Worm (Caenorhabditis elegans) whole organism, L1 larva: ENCODE data around the gene sao-1.

Source experiments
- C04F5.9 ChIP-seq: sonication (generic microtip); optimal IDR thresholded peaks from 2 replicates; lab custom pipeline; 2016; ENCODE audit warnings: missing genetic modification characterization, missing compliant biosample characterization
- C16A3.4 ChIP-seq: fragments of 150-350 bp; optimal IDR thresholded peaks from 2 replicates; lab custom pipeline; 2014; ENCODE audit warnings: missing biosample characterization, missing genetic modification characterization
- C34B4.2 ChIP-seq: sonication (generic microtip); optimal IDR thresholded peaks from 2 replicates; lab custom pipeline; 2017; ENCODE audit warnings: mild to moderate bottlenecking, missing genetic modification characterization, missing compliant biosample characterization
- F16B12.6 ChIP-seq: fragments of 150-350 bp; optimal IDR thresholded peaks from 2 replicates; lab custom pipeline; 2014; ENCODE audit warnings: missing biosample characterization, missing genetic modification characterization
- Y116A8C.19 ChIP-seq: sonication (generic microtip); optimal IDR thresholded peaks from 2 replicates; lab custom pipeline; 2016; ENCODE audit warnings: missing compliant biosample characterization, missing genetic modification characterization, borderline replicate concordance
- aha-1 ChIP-seq: fragments of 150-350 bp; optimal IDR thresholded peaks from 2 replicates; lab custom pipeline; 2014; ENCODE audit warnings: missing biosample characterization, missing genetic modification characterization
- alr-1 ChIP-seq: fragments of 200-800 bp; sonication (Bioruptor generic); optimal IDR thresholded peaks from 2 replicates; lab custom pipeline; 2018; ENCODE audit warnings: borderline replicate concordance, mild to moderate bottlenecking, missing genetic modification characterization, missing compliant biosample characterization
- ama-1 ChIP-seq: fragments of 150-350 bp; optimal IDR thresholded peaks from 2 replicates; lab custom pipeline; 2014
- blmp-1 ChIP-seq: fragments of 150-350 bp; optimal IDR thresholded peaks from 2 replicates; lab custom pipeline; 2014; ENCODE audit warnings: missing biosample characterization, missing genetic modification characterization
- ceh-8 ChIP-seq: fragments of 200-800 bp; sonication (Bioruptor generic); optimal IDR thresholded peaks from 2 replicates; lab custom pipeline; 2018; ENCODE audit warnings: mild to moderate bottlenecking, missing genetic modification characterization, moderate library complexity, missing compliant biosample characterization
- ceh-82 ChIP-seq, 3 experiments: fragments of 150-350 bp in 1 of 3; sonication (generic microtip) in 2 of 3; optimal IDR thresholded peaks; 2 replicates each; lab custom pipeline; 2014 to 2017; ENCODE audit warnings: missing biosample characterization in 3 of 3, missing genetic modification characterization in 3 of 3
- ceh-88 ChIP-seq: fragments of 200-800 bp; sonication (Bioruptor generic); IDR thresholded peaks from 2 replicates; pipeline ENCODE4 v1.3.6; 2022; ENCODE audit warnings: missing genetic modification characterization, missing compliant biosample characterization
- ceh-90 ChIP-seq: sonication (generic microtip); optimal IDR thresholded peaks from 2 replicates; lab custom pipeline; 2016; ENCODE audit warnings: missing genetic modification characterization, missing compliant biosample characterization
- ces-1 ChIP-seq: fragments of 150-350 bp; optimal IDR thresholded peaks from 2 replicates; lab custom pipeline; 2014; ENCODE audit warnings: missing biosample characterization, missing genetic modification reagents, missing genetic modification characterization
- dpl-1 ChIP-seq, 3 experiments: fragments of 150-350 bp in 2 of 3; sonication (generic microtip) in 1 of 3; optimal IDR thresholded peaks; 2 replicates each; lab custom pipeline; 2014 to 2017; ENCODE audit warnings: missing biosample characterization in 3 of 3, missing genetic modification characterization in 3 of 3, missing genetic modification reagents in 3 of 3
- dsc-1 ChIP-seq: sonication (generic microtip); optimal IDR thresholded peaks from 2 replicates; lab custom pipeline; 2016; ENCODE audit warnings: mild to moderate bottlenecking, missing genetic modification characterization, missing compliant biosample characterization
- efl-1 ChIP-seq, 4 experiments: fragments of 150-350 bp; optimal IDR thresholded peaks in 3 of 4; peaks in 1 of 4; 1 replicate in 1 of 4; 2 replicates in 3 of 4; lab custom pipeline; 2014; ENCODE audit warnings: missing biosample characterization in 2 of 4, missing genetic modification characterization in 2 of 4, missing genetic modification reagents in 2 of 4
- efl-3 ChIP-seq: fragments of 200-800 bp; sonication (Bioruptor generic); optimal IDR thresholded peaks from 2 replicates; lab custom pipeline; 2018; ENCODE audit warnings: mild to moderate bottlenecking, missing genetic modification characterization, missing compliant biosample characterization
- egl-13 ChIP-seq: sonication (generic microtip); optimal IDR thresholded peaks from 2 replicates; lab custom pipeline; 2016; ENCODE audit warnings: missing genotype, missing genetic modification reagents, missing genetic modification characterization, missing compliant biosample characterization
- elt-3 ChIP-seq, 6 experiments: fragments of 150-350 bp in 1 of 6; sonication (generic microtip); optimal IDR thresholded peaks; 2 replicates each; lab custom pipeline; 2017 to 2018; ENCODE audit warnings: missing biosample characterization in 6 of 6, missing genetic modification characterization in 6 of 6, inconsistent platforms in 1 of 6
- ets-5 ChIP-seq: fragments of 200-800 bp; sonication (Bioruptor generic); IDR thresholded peaks from 2 replicates; pipeline ENCODE4 v1.3.6; 2022; ENCODE audit warnings: missing genetic modification characterization, missing compliant biosample characterization
- fkh-10 ChIP-seq: sonication (generic microtip); optimal IDR thresholded peaks from 2 replicates; lab custom pipeline; 2017; ENCODE audit warnings: missing biosample characterization, missing genetic modification reagents, missing genetic modification characterization
- fos-1 ChIP-seq: fragments of 150-350 bp; optimal IDR thresholded peaks from 2 replicates; lab custom pipeline; 2014; ENCODE audit warnings: missing biosample characterization, missing genetic modification characterization
- grh-1 ChIP-seq: fragments of 200-800 bp; sonication (Bioruptor generic); IDR thresholded peaks from 2 replicates; pipeline ENCODE4 v1.3.6; 2022; ENCODE audit warnings: missing genetic modification reagents, missing genetic modification characterization, missing compliant biosample characterization
- hlh-4 ChIP-seq: sonication (generic microtip); optimal IDR thresholded peaks from 2 replicates; lab custom pipeline; 2016; ENCODE audit warnings: mild to moderate bottlenecking, missing genetic modification characterization, missing compliant biosample characterization
- hpl-2 ChIP-seq: fragments of 150-350 bp; optimal IDR thresholded peaks from 2 replicates; lab custom pipeline; 2014; ENCODE audit warnings: missing biosample characterization, missing genetic modification reagents, missing genetic modification characterization
- jun-1 ChIP-seq: fragments of 150-350 bp; optimal IDR thresholded peaks from 2 replicates; lab custom pipeline; 2014; ENCODE audit warnings: missing biosample characterization, missing genetic modification reagents, missing genetic modification characterization
- lin-14 ChIP-seq: fragments of 200-800 bp; sonication (Bioruptor generic); optimal IDR thresholded peaks from 2 replicates; lab custom pipeline; 2018; ENCODE audit warnings: mild to moderate bottlenecking, missing genetic modification characterization, moderate library complexity, missing compliant biosample characterization
- lin-35 ChIP-seq, 2 experiments: fragments of 150-350 bp; optimal IDR thresholded peaks; 2 replicates each; lab custom pipeline; 2014; ENCODE audit warnings: missing biosample characterization in 2 of 2, missing genetic modification characterization in 2 of 2, missing genetic modification reagents in 2 of 2
- lir-3 ChIP-seq: sonication (generic microtip); optimal IDR thresholded peaks from 2 replicates; lab custom pipeline; 2016; ENCODE audit warnings: mild to moderate bottlenecking, missing genetic modification characterization, moderate library complexity, missing compliant biosample characterization; ENCODE audit not compliant: poor library complexity
- lsy-2 ChIP-seq, 2 experiments: fragments of 150-350 bp; optimal IDR thresholded peaks; 2 replicates each; lab custom pipeline; 2014; ENCODE audit warnings: missing biosample characterization in 2 of 2, missing genetic modification characterization in 2 of 2
- mab-9 ChIP-seq: fragments of 200-800 bp; sonication (Bioruptor generic); IDR thresholded peaks from 2 replicates; pipeline ENCODE4 v1.3.6; 2022; ENCODE audit warnings: missing genetic modification reagents, missing genetic modification characterization, missing compliant biosample characterization
- mdl-1 ChIP-seq, 2 experiments: fragments of 150-350 bp; optimal IDR thresholded peaks; 2 replicates each; lab custom pipeline; 2014 to 2017; ENCODE audit warnings: missing biosample characterization in 2 of 2, missing genetic modification characterization in 2 of 2, inconsistent platforms in 1 of 2
- mep-1 ChIP-seq: fragments of 150-350 bp; optimal IDR thresholded peaks from 2 replicates; lab custom pipeline; 2014; ENCODE audit warnings: missing biosample characterization, missing genetic modification characterization
- nhr-11 ChIP-seq: fragments of 150-350 bp; optimal IDR thresholded peaks from 2 replicates; lab custom pipeline; 2014; ENCODE audit warnings: missing biosample characterization, missing genetic modification characterization
- nhr-12 ChIP-seq: sonication (generic microtip); optimal IDR thresholded peaks from 2 replicates; lab custom pipeline; 2017; ENCODE audit warnings: missing biosample characterization, missing genetic modification characterization
- nhr-237 ChIP-seq: fragments of 150-350 bp; optimal IDR thresholded peaks from 2 replicates; lab custom pipeline; 2014; ENCODE audit warnings: missing biosample characterization, missing genetic modification characterization
- nhr-47 ChIP-seq: sonication (generic microtip); optimal IDR thresholded peaks from 2 replicates; lab custom pipeline; 2016; ENCODE audit warnings: mild to moderate bottlenecking, missing genetic modification characterization, moderate library complexity, missing compliant biosample characterization
- nhr-71 ChIP-seq: sonication (generic microtip); optimal IDR thresholded peaks from 2 replicates; lab custom pipeline; 2016; ENCODE audit warnings: mild to moderate bottlenecking, missing genetic modification characterization, moderate library complexity, missing compliant biosample characterization
- nhr-77 ChIP-seq: fragments of 150-350 bp; optimal IDR thresholded peaks from 2 replicates; lab custom pipeline; 2014; ENCODE audit warnings: missing biosample characterization, missing genetic modification characterization
- nhr-85 ChIP-seq: sonication (generic microtip); peaks from one replicate; lab custom pipeline; 2016; ENCODE audit warnings: missing genetic modification characterization, inconsistent platforms, missing compliant biosample characterization
- pax-3 ChIP-seq: fragments of 200-800 bp; sonication (Bioruptor generic); optimal IDR thresholded peaks from 2 replicates; lab custom pipeline; 2018; ENCODE audit warnings: mild to moderate bottlenecking, missing genetic modification characterization, moderate library complexity, missing compliant biosample characterization
- rnt-1 ChIP-seq: sonication (generic microtip); optimal IDR thresholded peaks from 2 replicates; lab custom pipeline; 2016; ENCODE audit warnings: mild to moderate bottlenecking, missing genetic modification characterization, moderate library complexity, missing compliant biosample characterization
- sptf-1 ChIP-seq: fragments of 150-350 bp; optimal IDR thresholded peaks from 2 replicates; lab custom pipeline; 2014; ENCODE audit warnings: missing biosample characterization, missing genetic modification characterization
- sup-37 ChIP-seq: fragments of 200-800 bp; sonication (Bioruptor generic); optimal IDR thresholded peaks from 2 replicates; lab custom pipeline; 2018; ENCODE audit warnings: mild to moderate bottlenecking, missing genetic modification characterization, missing compliant biosample characterization
- swsn-7 ChIP-seq: sonication (generic microtip); optimal IDR thresholded peaks from 2 replicates; lab custom pipeline; 2016; ENCODE audit warnings: missing genetic modification characterization, missing compliant biosample characterization
- unc-130 ChIP-seq: fragments of 150-350 bp; optimal IDR thresholded peaks from 2 replicates; lab custom pipeline; 2017; ENCODE audit warnings: missing biosample characterization, missing genetic modification characterization, inconsistent platforms
- unc-30 ChIP-seq: sonication (generic microtip); optimal IDR thresholded peaks from 2 replicates; lab custom pipeline; 2017; ENCODE audit warnings: missing biosample characterization, missing genetic modification characterization
- unc-62 ChIP-seq: fragments of 150-350 bp; optimal IDR thresholded peaks from 2 replicates; lab custom pipeline; 2014; ENCODE audit warnings: missing biosample characterization, missing genetic modification reagents, missing genetic modification characterization
- unc-86 ChIP-seq: sonication (generic microtip); optimal IDR thresholded peaks from 2 replicates; lab custom pipeline; 2016; ENCODE audit warnings: missing genetic modification characterization, missing compliant biosample characterization
- unc-98 ChIP-seq: fragments of 200-800 bp; sonication (Bioruptor generic); IDR thresholded peaks from 2 replicates; pipeline ENCODE4 v1.3.6; 2022; ENCODE audit warnings: missing genetic modification characterization, missing compliant biosample characterization
- zag-1 ChIP-seq: fragments of 150-350 bp; optimal IDR thresholded peaks from 2 replicates; lab custom pipeline; 2014; ENCODE audit warnings: missing biosample characterization, missing genetic modification characterization

Gene sao-1

DNA sequence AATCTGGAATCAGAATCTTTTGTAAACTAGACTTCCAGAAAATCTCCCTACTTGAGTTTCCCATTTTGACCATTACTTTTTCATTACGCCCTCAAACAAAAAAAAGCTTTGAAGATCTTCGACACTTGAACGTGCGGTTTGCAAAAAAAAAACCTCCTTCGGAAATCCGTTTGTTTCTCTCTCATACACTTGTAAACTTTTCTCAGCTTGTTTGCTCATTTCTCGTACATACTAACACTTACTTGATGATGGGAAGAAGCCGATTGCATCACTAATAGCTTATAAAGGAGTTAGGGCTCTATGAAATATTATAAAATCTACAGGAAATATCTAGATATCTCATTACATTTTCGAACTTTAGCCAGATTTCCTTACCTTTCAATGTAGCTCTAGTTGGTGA lies 38.2 kb downstream of the sao-1 start:
- no peak for TF ChIP-seq aha-1
- TF ChIP-seq ceh-82 (tag; optimal IDR thresholded peaks at IDR 0.05; lab: Kevin White, UChicago), result peak in 1 of 3 experiments; percentile 1
- TF ChIP-seq efl-1 (optimal IDR thresholded peaks at IDR 0.05; lab: Kevin White, UChicago), result no peak
- TF ChIP-seq efl-1 (GFP tag; optimal IDR thresholded peaks at IDR 0.05 in 1 of 2; lab: Kevin White, UChicago), result peak in 1 of 2 experiments; percentile 56
- no peak for TF ChIP-seq C34B4.2 (tag; lab: Kevin White, UChicago)
- no peak for TF ChIP-seq Y116A8C.19 (tag; lab: Kevin White, UChicago)
- peak; percentile 22 for TF ChIP-seq lin-14 (GFP tag; lab: Kevin White, UChicago)
- TF ChIP-seq fkh-10 (GFP tag; lab: Kevin White, UChicago), result peak; percentile 18

DNA sequence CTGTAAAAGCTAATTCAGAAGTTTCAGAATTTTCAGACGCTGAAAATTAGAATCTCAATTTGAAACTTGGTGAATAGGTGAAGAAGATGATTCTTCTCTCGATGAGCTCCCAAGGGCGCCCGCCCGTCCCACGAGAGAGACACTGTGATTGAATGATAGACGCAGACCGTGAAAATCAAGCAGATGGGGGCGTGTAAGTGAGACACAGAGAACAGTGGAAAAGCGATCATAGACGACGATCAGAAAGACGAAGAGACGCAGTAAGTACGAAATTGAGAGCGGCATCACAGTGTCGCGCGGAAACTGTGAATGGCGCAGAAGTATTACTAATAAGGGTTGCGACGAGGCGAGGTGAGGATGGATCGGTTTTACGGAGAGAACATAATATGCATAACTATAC lies 38.7 kb downstream of the sao-1 start:
- TF ChIP-seq hlh-4, result no peak
- TF ChIP-seq mdl-1 (tag; optimal IDR thresholded peaks at IDR 0.05; lab: Kevin White, UChicago), result peak in 1 of 2 experiments; percentile 0
- no peak for TF ChIP-seq sptf-1 (tag; lab: Kevin White, UChicago)
- TF ChIP-seq ceh-8 (GFP tag; lab: Kevin White, UChicago), result no peak
- TF ChIP-seq unc-62, result no peak
- TF ChIP-seq lin-35 (GFP tag; optimal IDR thresholded peaks at IDR 0.05; lab: Kevin White, UChicago), result peak in 1 of 2 experiments; percentile 42
- no peak for TF ChIP-seq dpl-1 (GFP tag; optimal IDR thresholded peaks at IDR 0.05; lab: Kevin White, UChicago)
- no peak for TF ChIP-seq unc-98 (GFP tag; lab: Robert Waterston, UW)
- peak; percentile 74 for TF ChIP-seq blmp-1 (tag; lab: Kevin White, UChicago)
- TF ChIP-seq nhr-47 (tag; lab: Kevin White, UChicago), result peak; percentile 7
- TF ChIP-seq fos-1 (tag; lab: Kevin White, UChicago), result no peak
- TF ChIP-seq ceh-90, result no peak
- TF ChIP-seq ama-1 (lab: Kevin White, UChicago), result no peak
- no peak for TF ChIP-seq ces-1 (GFP tag; lab: Kevin White, UChicago)
- TF ChIP-seq C16A3.4 (tag; lab: Kevin White, UChicago), result no peak
- TF ChIP-seq alr-1 (tag; lab: Kevin White, UChicago), result no peak
- no peak for TF ChIP-seq elt-3 (tag; optimal IDR thresholded peaks at IDR 0.05; lab: Kevin White, UChicago)
- TF ChIP-seq ets-5 (GFP tag; lab: Robert Waterston, UW), result no peak
- TF ChIP-seq C04F5.9 (tag; lab: Kevin White, UChicago), result no peak
- TF ChIP-seq nhr-11 (tag; lab: Kevin White, UChicago), result no peak
- no peak for TF ChIP-seq zag-1 (tag; lab: Kevin White, UChicago)
- no peak for TF ChIP-seq nhr-12 (tag; lab: Kevin White, UChicago)
- no peak for TF ChIP-seq hpl-2
- TF ChIP-seq F16B12.6 (tag; lab: Kevin White, UChicago), result no peak
- TF ChIP-seq jun-1, result no peak
- TF ChIP-seq ceh-88 (GFP tag; lab: Robert Waterston, UW), result no peak
- no peak for TF ChIP-seq unc-86 (tag; lab: Kevin White, UChicago)
- TF ChIP-seq lir-3 (tag; lab: Kevin White, UChicago), result no peak
- TF ChIP-seq fkh-10 (GFP tag; lab: Kevin White, UChicago), result no peak
- TF ChIP-seq pax-3 (tag; lab: Kevin White, UChicago), result no peak
- TF ChIP-seq mep-1, result peak; percentile 37
- TF ChIP-seq unc-130 (tag; lab: Kevin White, UChicago), result peak; percentile 8
- peak in 1 of 2 experiments; percentile 17 for TF ChIP-seq lsy-2 (tag; optimal IDR thresholded peaks at IDR 0.05; lab: Kevin White, UChicago)
- peak; percentile 42 for TF ChIP-seq rnt-1 (tag; lab: Kevin White, UChicago)
- TF ChIP-seq nhr-85 (tag; lab: Kevin White, UChicago), result peak; percentile 23
- no peak for TF ChIP-seq unc-30 (tag; lab: Kevin White, UChicago)
- TF ChIP-seq sup-37 (GFP tag; lab: Kevin White, UChicago), result no peak
- TF ChIP-seq nhr-77 (tag; lab: Kevin White, UChicago), result no peak
- TF ChIP-seq dsc-1 (tag; lab: Kevin White, UChicago), result peak; percentile 45
- no peak for TF ChIP-seq grh-1
- no peak for TF ChIP-seq nhr-237 (tag; lab: Kevin White, UChicago)
- TF ChIP-seq swsn-7 (tag; lab: Kevin White, UChicago), result peak; percentile 2
- no peak for TF ChIP-seq egl-13 (tag; lab: Kevin White, UChicago)
- no peak for TF ChIP-seq mab-9 (GFP tag; lab: Robert Waterston, UW)
- TF ChIP-seq nhr-71, result peak; percentile 32
- TF ChIP-seq efl-3 (GFP tag; lab: Kevin White, UChicago), result no peak
